Worm (Caenorhabditis elegans) whole organism, L2 larva: Measurements from ENCODE around the gene twk-28.

Experiments used
- F13H6.1 ChIP-seq: sonication (generic microtip); optimal IDR thresholded peaks from 2 replicates; lab custom pipeline; 2016; ENCODE audit warnings: missing genetic modification characterization, missing compliant biosample characterization
- R02D3.7 ChIP-seq: fragments of 150-350 bp; optimal IDR thresholded peaks from 2 replicates; lab custom pipeline; 2014; ENCODE audit warnings: missing biosample characterization, missing genetic modification characterization
- Y55F3AM.14 ChIP-seq: fragments of 200-800 bp; sonication (Bioruptor generic); optimal IDR thresholded peaks from 2 replicates; lab custom pipeline; 2018; ENCODE audit warnings: mild to moderate bottlenecking, missing genetic modification characterization, missing compliant biosample characterization
- ZK546.5 ChIP-seq: sonication (generic microtip); optimal IDR thresholded peaks from 2 replicates; lab custom pipeline; 2017; ENCODE audit warnings: missing biosample characterization, missing genetic modification characterization
- alr-1 ChIP-seq: fragments of 150-350 bp; optimal IDR thresholded peaks from 2 replicates; lab custom pipeline; 2014; ENCODE audit warnings: missing biosample characterization, missing genetic modification characterization
- aly-2 ChIP-seq: fragments of 150-350 bp; optimal IDR thresholded peaks from 2 replicates; lab custom pipeline; 2014; ENCODE audit warnings: missing biosample characterization, missing genetic modification characterization
- ama-1 ChIP-seq: fragments of 150-350 bp; optimal IDR thresholded peaks from 2 replicates; lab custom pipeline; 2018; ENCODE audit warnings: inconsistent platforms
- ceh-16 ChIP-seq: fragments of 150-350 bp; optimal IDR thresholded peaks from 2 replicates; lab custom pipeline; 2014; ENCODE audit warnings: missing biosample characterization, missing genetic modification characterization
- ceh-82 ChIP-seq: fragments of 150-350 bp; optimal IDR thresholded peaks from 2 replicates; lab custom pipeline; 2014; ENCODE audit warnings: missing biosample characterization, missing genetic modification characterization
- crh-2 ChIP-seq: sonication (generic microtip); optimal IDR thresholded peaks from 2 replicates; lab custom pipeline; 2017; ENCODE audit warnings: missing biosample characterization, missing genetic modification characterization
- dmd-4 ChIP-seq: sonication (generic microtip); optimal IDR thresholded peaks from 2 replicates; lab custom pipeline; 2017; ENCODE audit warnings: missing biosample characterization, missing genetic modification characterization
- egl-27 ChIP-seq: sonication (generic microtip); optimal IDR thresholded peaks from 3 replicates; lab custom pipeline; 2017; ENCODE audit warnings: missing biosample characterization, missing genetic modification reagents, missing genetic modification characterization
- elt-1 ChIP-seq: fragments of 150-350 bp; optimal IDR thresholded peaks from 2 replicates; lab custom pipeline; 2014; ENCODE audit warnings: missing biosample characterization, missing genetic modification characterization
- elt-3 ChIP-seq: sonication (generic microtip); optimal IDR thresholded peaks from 2 replicates; lab custom pipeline; 2017; ENCODE audit warnings: missing biosample characterization, missing genetic modification characterization
- fos-1 ChIP-seq: fragments of 150-350 bp; optimal IDR thresholded peaks from 2 replicates; lab custom pipeline; 2014; ENCODE audit warnings: missing biosample characterization, missing genetic modification characterization
- lin-11 ChIP-seq: fragments of 150-350 bp; sonication (generic microtip); optimal IDR thresholded peaks from 2 replicates; lab custom pipeline; 2014; ENCODE audit warnings: missing biosample characterization, missing genetic modification characterization, inconsistent platforms, mixed read lengths
- lin-39 ChIP-seq: fragments of 150-350 bp; optimal IDR thresholded peaks from 2 replicates; lab custom pipeline; 2014; ENCODE audit warnings: missing biosample characterization, missing genetic modification reagents, missing genetic modification characterization
- lsy-2 ChIP-seq, 2 experiments: fragments of 150-350 bp in 1 of 2; sonication (generic microtip) in 1 of 2; optimal IDR thresholded peaks; 2 replicates each; lab custom pipeline; 2014 to 2017; ENCODE audit warnings: missing biosample characterization in 2 of 2, missing genetic modification characterization in 2 of 2
- mab-5 ChIP-seq: fragments of 150-350 bp; optimal IDR thresholded peaks from 2 replicates; lab custom pipeline; 2014; ENCODE audit warnings: missing biosample characterization, missing genetic modification characterization
- mbf-1 ChIP-seq: sonication (generic microtip); optimal IDR thresholded peaks from 2 replicates; lab custom pipeline; 2017; ENCODE audit warnings: missing biosample characterization, missing genetic modification characterization
- mdl-1 ChIP-seq, 2 experiments: fragments of 150-350 bp in 1 of 2; sonication (generic microtip) in 1 of 2; optimal IDR thresholded peaks; 2 replicates each; lab custom pipeline; 2017; ENCODE audit warnings: missing biosample characterization in 2 of 2, missing genetic modification characterization in 2 of 2
- nhr-10 ChIP-seq: sonication (generic microtip); optimal IDR thresholded peaks from 2 replicates; lab custom pipeline; 2017; ENCODE audit warnings: missing biosample characterization, missing genetic modification characterization
- nhr-11 ChIP-seq: fragments of 150-350 bp; optimal IDR thresholded peaks from 2 replicates; lab custom pipeline; 2014; ENCODE audit warnings: missing biosample characterization, missing genetic modification characterization
- nhr-12 ChIP-seq: fragments of 150-350 bp; optimal IDR thresholded peaks from 2 replicates; lab custom pipeline; 2014; ENCODE audit warnings: missing biosample characterization, missing genetic modification characterization
- nhr-129 ChIP-seq: fragments of 150-350 bp; optimal IDR thresholded peaks from 2 replicates; lab custom pipeline; 2014; ENCODE audit warnings: missing biosample characterization, missing genetic modification characterization
- nhr-21 ChIP-seq: fragments of 150-350 bp; optimal IDR thresholded peaks from 2 replicates; lab custom pipeline; 2014; ENCODE audit warnings: missing biosample characterization, missing genetic modification characterization
- nhr-23 ChIP-seq: fragments of 150-350 bp; optimal IDR thresholded peaks from 2 replicates; lab custom pipeline; 2014; ENCODE audit warnings: missing biosample characterization, missing genetic modification reagents, missing genetic modification characterization
- nhr-237 ChIP-seq: fragments of 150-350 bp; optimal IDR thresholded peaks from 2 replicates; lab custom pipeline; 2014; ENCODE audit warnings: missing biosample characterization, missing genetic modification characterization
- nhr-25 ChIP-seq: fragments of 150-350 bp; sonication (generic microtip); optimal IDR thresholded peaks from 3 replicates; lab custom pipeline; 2014; ENCODE audit warnings: missing biosample characterization, missing genetic modification characterization
- nhr-6 ChIP-seq: fragments of 150-350 bp; optimal IDR thresholded peaks from 2 replicates; lab custom pipeline; 2014; ENCODE audit warnings: missing biosample characterization, missing genetic modification characterization
- nhr-77 ChIP-seq: fragments of 150-350 bp; optimal IDR thresholded peaks from 2 replicates; lab custom pipeline; 2014; ENCODE audit warnings: missing biosample characterization, missing genetic modification characterization
- peb-1 ChIP-seq: fragments of 150-350 bp; optimal IDR thresholded peaks from 2 replicates; lab custom pipeline; 2014; ENCODE audit warnings: missing biosample characterization, missing genetic modification characterization
- skn-1 ChIP-seq: sonication (generic microtip); optimal IDR thresholded peaks from 2 replicates; lab custom pipeline; 2017; ENCODE audit warnings: missing biosample characterization, missing genetic modification characterization
- sma-3 ChIP-seq: sonication (generic microtip); optimal IDR thresholded peaks from 2 replicates; lab custom pipeline; 2016; ENCODE audit warnings: missing genetic modification reagents, missing genetic modification characterization, missing compliant biosample characterization
- sma-9 ChIP-seq, 2 experiments: fragments of 150-350 bp in 1 of 2; sonication (generic microtip) in 1 of 2; optimal IDR thresholded peaks; 2 replicates each; lab custom pipeline; 2014 to 2016; ENCODE audit warnings: missing genetic modification characterization in 2 of 2, mild to moderate bottlenecking in 1 of 2, missing biosample characterization in 1 of 2, missing compliant biosample characterization in 1 of 2, missing genetic modification reagents in 1 of 2, moderate library complexity in 1 of 2
- snpc-4 ChIP-seq: fragments of 150-350 bp; optimal IDR thresholded peaks from 2 replicates; lab custom pipeline; 2014; ENCODE audit warnings: missing biosample characterization, missing genetic modification characterization
- unc-39 ChIP-seq: fragments of 150-350 bp; optimal IDR thresholded peaks from 2 replicates; lab custom pipeline; 2014; ENCODE audit warnings: missing biosample characterization, missing genetic modification characterization
- unc-62 ChIP-seq: fragments of 150-350 bp; optimal IDR thresholded peaks from 2 replicates; lab custom pipeline; 2014; ENCODE audit warnings: missing biosample characterization, missing genetic modification reagents, missing genetic modification characterization
- zag-1 ChIP-seq: fragments of 150-350 bp; optimal IDR thresholded peaks from 2 replicates; lab custom pipeline; 2014; ENCODE audit warnings: missing biosample characterization, missing genetic modification characterization
- ztf-11 ChIP-seq: sonication (generic microtip); optimal IDR thresholded peaks from 2 replicates; lab custom pipeline; 2017; ENCODE audit warnings: missing biosample characterization, missing genetic modification characterization
- ztf-4 ChIP-seq: fragments of 150-350 bp; optimal IDR thresholded peaks from 2 replicates; lab custom pipeline; 2014; ENCODE audit warnings: missing biosample characterization, missing genetic modification characterization

The twk-28 gene

DNA sequence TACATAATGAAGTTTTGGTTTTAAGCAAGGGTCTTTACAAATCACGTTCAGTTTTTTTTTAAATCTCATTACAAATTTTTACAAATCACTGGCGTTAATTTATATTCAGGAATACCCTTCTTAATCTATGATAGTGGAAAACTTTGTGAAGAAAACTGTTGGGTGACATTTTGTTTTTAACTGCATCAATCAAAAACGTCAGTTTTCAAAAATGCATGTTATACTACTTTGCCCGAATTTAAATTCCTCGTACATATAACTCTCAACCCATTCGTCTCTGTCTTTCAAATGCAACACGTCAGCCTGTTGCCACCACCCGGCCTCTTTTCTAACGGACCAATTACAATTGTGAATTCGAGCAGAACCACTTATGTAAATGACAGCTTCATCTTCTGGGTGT, 30.2 kb downstream of the twk-28 start, which contains the start of gene hlh-13:
hlh-13 (plus strand) TSS at position 301 of the 400 bp plus-strand sequence.
- no peak for TF ChIP-seq mdl-1 (tag; optimal IDR thresholded peaks at IDR 0.05; lab: Kevin White, UChicago)
- no peak for TF ChIP-seq aly-2 (tag; lab: Kevin White, UChicago)
- TF ChIP-seq nhr-10 (tag; lab: Kevin White, UChicago): no peak
- no peak for TF ChIP-seq snpc-4 (tag; lab: Kevin White, UChicago)
- TF ChIP-seq elt-1 (tag; lab: Kevin White, UChicago): no peak
- no peak for TF ChIP-seq mbf-1 (tag; lab: Kevin White, UChicago)
- no peak for TF ChIP-seq elt-3 (tag; lab: Kevin White, UChicago)
- no peak for TF ChIP-seq dmd-4 (tag; lab: Kevin White, UChicago)
- no peak for TF ChIP-seq ZK546.5 (tag; lab: Kevin White, UChicago)
- TF ChIP-seq ztf-11: no peak

ce11 chrX:4248417-4248816, 30.7 kb downstream of the twk-28 start:
- TF ChIP-seq nhr-129 (peak; percentile 11), nhr-237 (no peak), alr-1 (tag; lab: Kevin White, UChicago) (no peak)

DNA sequence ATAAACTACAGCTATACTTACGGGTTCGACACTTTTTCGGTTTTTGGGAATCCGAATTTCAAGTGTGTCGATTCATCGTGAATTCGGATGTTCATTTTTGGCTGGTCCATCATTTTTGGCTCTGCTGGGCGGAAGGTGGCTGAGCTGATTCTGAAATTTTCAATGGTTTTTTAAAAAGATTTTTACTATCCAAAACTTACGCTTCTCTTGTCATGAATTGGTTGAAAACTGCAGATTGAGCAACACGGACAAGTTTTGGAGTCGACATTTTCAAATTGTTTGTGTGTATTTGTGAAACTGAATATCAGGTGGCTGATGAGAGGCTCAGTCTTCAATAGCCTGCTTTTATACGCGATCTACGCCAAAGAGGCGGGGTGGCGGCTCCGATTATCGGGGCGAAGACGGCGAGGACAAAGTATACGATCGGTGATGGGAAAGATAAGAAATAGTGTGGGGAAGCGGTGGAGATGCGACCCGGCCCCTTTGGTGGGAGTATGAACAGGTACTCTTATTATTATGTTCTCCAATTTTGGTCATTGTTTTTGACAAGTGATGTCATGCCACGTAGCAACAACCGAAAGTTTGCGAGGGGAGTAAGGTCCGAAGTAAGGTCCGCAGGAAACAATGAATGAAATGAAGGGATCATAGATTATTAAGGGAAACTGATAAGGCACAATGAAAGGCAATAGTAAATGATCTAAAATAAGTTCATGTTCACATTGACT, 32.1 kb downstream of the twk-28 start, which contains the start of gene F48D6.4:
F48D6.4 (minus strand) TSS at position 346 of the 725 bp plus-strand sequence.
- peak; percentile 83 for TF ChIP-seq crh-2 (tag; lab: Kevin White, UChicago)
- TF ChIP-seq nhr-21 (tag; lab: Kevin White, UChicago): no peak
- TF ChIP-seq lsy-2 (tag; optimal IDR thresholded peaks at IDR 0.05; lab: Kevin White, UChicago): no peak
- TF ChIP-seq nhr-10 (tag; lab: Kevin White, UChicago): no peak
- no peak for TF ChIP-seq peb-1 (tag; lab: Kevin White, UChicago)
- no peak for TF ChIP-seq unc-39 (tag; lab: Kevin White, UChicago)
- TF ChIP-seq zag-1 (tag; lab: Kevin White, UChicago): no peak
- no peak for TF ChIP-seq ceh-82 (tag; lab: Kevin White, UChicago)
- TF ChIP-seq nhr-77 (tag; lab: Kevin White, UChicago): no peak
- TF ChIP-seq lin-11 (tag; lab: Kevin White, UChicago): no peak
- TF ChIP-seq ama-1: peak; percentile 69
- TF ChIP-seq F13H6.1 (tag; lab: Kevin White, UChicago): peak; percentile 30
- no peak for TF ChIP-seq snpc-4 (tag; lab: Kevin White, UChicago)
- TF ChIP-seq skn-1 (tag; lab: Kevin White, UChicago): no peak
- no peak for TF ChIP-seq nhr-12 (tag; lab: Kevin White, UChicago)
- no peak for TF ChIP-seq Y55F3AM.14 (GFP tag; lab: Kevin White, UChicago)
- no peak for TF ChIP-seq ceh-16 (tag; lab: Kevin White, UChicago)
- no peak for TF ChIP-seq lin-39 (tag; lab: Kevin White, UChicago)
- no peak for TF ChIP-seq sma-9 (GFP tag; optimal IDR thresholded peaks at IDR 0.05; lab: Kevin White, UChicago)
- TF ChIP-seq sma-9 (tag; optimal IDR thresholded peaks at IDR 0.05; lab: Kevin White, UChicago): no peak
- no peak for TF ChIP-seq ztf-11
- TF ChIP-seq sma-3 (GFP tag; lab: Kevin White, UChicago): no peak
- peak; percentile 14 for TF ChIP-seq fos-1 (tag; lab: Kevin White, UChicago)
- TF ChIP-seq ztf-4 (tag; lab: Kevin White, UChicago): no peak
- no peak for TF ChIP-seq R02D3.7
- TF ChIP-seq nhr-129: no peak
- TF ChIP-seq nhr-11 (tag; lab: Kevin White, UChicago): no peak
- TF ChIP-seq elt-3 (tag; lab: Kevin White, UChicago): no peak
- no peak for TF ChIP-seq egl-27 (tag; lab: Kevin White, UChicago)
- no peak for TF ChIP-seq alr-1 (tag; lab: Kevin White, UChicago)

DNA sequence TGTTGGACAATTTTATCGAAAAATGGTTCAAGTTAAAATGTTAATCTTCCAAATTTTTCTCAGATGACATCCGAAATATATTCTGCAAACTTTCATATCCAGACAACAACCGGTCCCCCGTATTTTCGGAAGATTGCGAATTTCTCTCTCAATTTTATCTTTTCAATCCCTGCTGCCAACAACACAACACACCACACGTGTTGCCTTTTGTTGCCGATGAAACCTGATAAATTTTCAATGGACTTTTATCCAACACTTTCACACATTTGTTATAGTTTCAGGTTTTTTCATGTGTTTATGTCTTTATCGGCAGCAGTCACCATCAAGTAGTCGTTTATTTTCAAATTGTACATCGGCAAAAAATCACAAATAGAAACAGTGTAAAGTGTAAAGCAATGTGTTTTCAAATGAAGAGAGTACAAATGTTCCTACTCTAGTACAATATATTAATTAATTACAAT, 32.9 kb downstream of the twk-28 start:
- peak; percentile 40 for TF ChIP-seq Y55F3AM.14 (GFP tag; lab: Kevin White, UChicago)
- no peak for TF ChIP-seq nhr-25 (tag; lab: Kevin White, UChicago)
- TF ChIP-seq fos-1 (tag; lab: Kevin White, UChicago): no peak
- TF ChIP-seq sma-3 (GFP tag; lab: Kevin White, UChicago): no peak
- no peak for TF ChIP-seq nhr-129
- no peak for TF ChIP-seq nhr-23 (tag; lab: Kevin White, UChicago)
- no peak for TF ChIP-seq unc-62 (GFP tag; lab: Kevin White, UChicago)
- TF ChIP-seq nhr-21 (tag; lab: Kevin White, UChicago): peak; percentile 48
- peak; percentile 78 for TF ChIP-seq ama-1
- no peak for TF ChIP-seq ztf-4 (tag; lab: Kevin White, UChicago)
- TF ChIP-seq unc-39 (tag; lab: Kevin White, UChicago): no peak
- no peak for TF ChIP-seq ceh-16 (tag; lab: Kevin White, UChicago)
- no peak for TF ChIP-seq ceh-82 (tag; lab: Kevin White, UChicago)
- TF ChIP-seq mab-5 (tag; lab: Kevin White, UChicago): no peak
- peak; percentile 11 for TF ChIP-seq F13H6.1 (tag; lab: Kevin White, UChicago)
- TF ChIP-seq sma-9 (GFP tag; optimal IDR thresholded peaks at IDR 0.05; lab: Kevin White, UChicago): peak; percentile 5
- no peak for TF ChIP-seq sma-9 (tag; optimal IDR thresholded peaks at IDR 0.05; lab: Kevin White, UChicago)
- no peak for TF ChIP-seq nhr-6 (tag; lab: Kevin White, UChicago)
- no peak for TF ChIP-seq nhr-12 (tag; lab: Kevin White, UChicago)
- TF ChIP-seq lsy-2 (tag; optimal IDR thresholded peaks at IDR 0.05; lab: Kevin White, UChicago): peak in 1 of 2 experiments; percentile 20
- TF ChIP-seq zag-1 (tag; lab: Kevin White, UChicago): no peak
- TF ChIP-seq crh-2 (tag; lab: Kevin White, UChicago): peak; percentile 61
